Worm (Caenorhabditis elegans) whole organism, L4 larva: ENCODE data around the gene str-114.
A peak's percentile ranks its signal among the peaks of the same experiment; 100 is the strongest.

Experiments
- F10B5.3 ChIP-seq: sonication (generic microtip); optimal IDR thresholded peaks from 2 replicates; lab custom pipeline; 2016; ENCODE audit warnings: mild to moderate bottlenecking, missing genetic modification characterization, missing compliant biosample characterization
- F26F4.8 ChIP-seq: fragments of 200-800 bp; sonication (Bioruptor generic); conservative IDR thresholded peaks from 2 replicates; pipeline ENCODE4 v1.3.6; 2022; ENCODE audit warnings: missing genetic modification characterization, missing compliant biosample characterization
- T26A8.4 ChIP-seq: fragments of 200-800 bp; sonication (Bioruptor generic); IDR thresholded peaks from 2 replicates; pipeline ENCODE4 v1.3.6; 2022; ENCODE audit warnings: missing genetic modification characterization, missing compliant biosample characterization
- Y75B8A.6 ChIP-seq: fragments of 200-800 bp; sonication (Bioruptor generic); IDR thresholded peaks from 2 replicates; pipeline ENCODE4 v1.3.6; 2022; ENCODE audit warnings: missing genetic modification reagents, missing genetic modification characterization, missing compliant biosample characterization
- ZK337.2 ChIP-seq: fragments of 200-800 bp; sonication (Bioruptor generic); IDR thresholded peaks from 2 replicates; pipeline ENCODE4 v1.3.6; 2022; ENCODE audit warnings: missing genetic modification reagents, missing genetic modification characterization, missing compliant biosample characterization
- aha-1 ChIP-seq: fragments of 150-350 bp; peaks from one replicate; lab custom pipeline; 2014; ENCODE audit warnings: missing biosample characterization, missing genetic modification characterization
- arid-1 ChIP-seq: fragments of 200-800 bp; sonication (Bioruptor generic); conservative IDR thresholded peaks from 2 replicates; pipeline ENCODE4 v1.3.6; 2022; ENCODE audit warnings: missing genetic modification reagents, missing genetic modification characterization, missing compliant biosample characterization
- ceh-20 ChIP-seq: fragments of 200-800 bp; sonication (Bioruptor generic); IDR thresholded peaks from 2 replicates; pipeline ENCODE4 v1.3.6; 2022; ENCODE audit warnings: missing genetic modification reagents, missing genetic modification characterization, missing compliant biosample characterization
- ceh-62 ChIP-seq: sonication (generic microtip); optimal IDR thresholded peaks from 2 replicates; lab custom pipeline; 2017; ENCODE audit warnings: missing biosample characterization, missing genetic modification characterization
- ces-1 ChIP-seq: fragments of 150-350 bp; sonication (generic microtip); optimal IDR thresholded peaks from 4 replicates; lab custom pipeline; 2014; ENCODE audit warnings: missing biosample characterization, missing genetic modification reagents, missing genetic modification characterization
- cey-2 ChIP-seq: sonication (generic microtip); optimal IDR thresholded peaks from 3 replicates; lab custom pipeline; 2017; ENCODE audit warnings: missing genetic modification characterization, mild to moderate bottlenecking, missing compliant biosample characterization, antibody characterized with exemption, borderline replicate concordance; ENCODE audit not compliant: insufficient read depth
- daf-12 ChIP-seq: fragments of 150-350 bp; optimal IDR thresholded peaks from 2 replicates; lab custom pipeline; 2014; ENCODE audit warnings: missing biosample characterization, missing genetic modification reagents, missing genetic modification characterization
- daf-16 ChIP-seq, 3 experiments: sonication (generic microtip); optimal IDR thresholded peaks; 2 replicates each; lab custom pipeline; 2016 to 2017; ENCODE audit warnings: missing genetic modification characterization in 3 of 3, missing genetic modification reagents in 3 of 3, mild to moderate bottlenecking in 2 of 3, missing compliant biosample characterization in 2 of 3, missing biosample characterization in 1 of 3, moderate library complexity in 1 of 3
- daf-19 ChIP-seq: fragments of 200-800 bp; sonication (Bioruptor generic); conservative IDR thresholded peaks from 2 replicates; pipeline ENCODE4 v1.3.6; 2022; ENCODE audit warnings: missing genetic modification characterization, missing compliant biosample characterization
- dpl-1 ChIP-seq: fragments of 150-350 bp; optimal IDR thresholded peaks from 2 replicates; lab custom pipeline; 2014; ENCODE audit warnings: missing biosample characterization, missing genetic modification reagents, missing genetic modification characterization
- egl-27 ChIP-seq: sonication (generic microtip); optimal IDR thresholded peaks from 3 replicates; lab custom pipeline; 2017; ENCODE audit warnings: missing biosample characterization, missing genetic modification reagents, missing genetic modification characterization
- egl-43 ChIP-seq: fragments of 200-800 bp; sonication (Bioruptor generic); IDR thresholded peaks from 2 replicates; pipeline ENCODE4 v1.3.6; 2022; ENCODE audit warnings: missing genetic modification reagents, missing genetic modification characterization, missing compliant biosample characterization
- fos-1 ChIP-seq: fragments of 150-350 bp; optimal IDR thresholded peaks from 2 replicates; lab custom pipeline; 2014; ENCODE audit warnings: missing biosample characterization, missing genetic modification characterization
- hif-1 ChIP-seq, 2 experiments: sonication (generic microtip); optimal IDR thresholded peaks; 2 replicates each; lab custom pipeline; 2016 to 2017; ENCODE audit warnings: missing compliant biosample characterization in 2 of 2, missing genetic modification characterization in 2 of 2, missing genetic modification reagents in 2 of 2, missing genotype in 2 of 2, mild to moderate bottlenecking in 1 of 2
- hmg-1.1 ChIP-seq: fragments of 200-800 bp; sonication (Bioruptor generic); IDR thresholded peaks from 2 replicates; pipeline ENCODE4 v1.3.6; 2022; ENCODE audit warnings: missing genetic modification reagents, missing genetic modification characterization, missing compliant biosample characterization
- lin-39 ChIP-seq: fragments of 150-350 bp; optimal IDR thresholded peaks from 2 replicates; lab custom pipeline; 2014; ENCODE audit warnings: missing biosample characterization, missing genetic modification reagents, missing genetic modification characterization
- lsy-2 ChIP-seq, 2 experiments: fragments of 150-350 bp in 1 of 2; sonication (generic microtip) in 1 of 2; optimal IDR thresholded peaks; 2 replicates each; lab custom pipeline; 2014 to 2017; ENCODE audit warnings: missing biosample characterization in 2 of 2, missing genetic modification characterization in 2 of 2
- madf-5 ChIP-seq, 2 experiments: fragments of 200-800 bp; sonication (Bioruptor generic); IDR thresholded peaks; 2 replicates each; pipeline ENCODE4 v1.3.6; 2022; ENCODE audit warnings: missing compliant biosample characterization in 2 of 2, missing genetic modification characterization in 2 of 2
- madf-9 ChIP-seq: fragments of 200-800 bp; sonication (Bioruptor generic); conservative IDR thresholded peaks from 2 replicates; pipeline ENCODE4 v1.3.6; 2022; ENCODE audit warnings: missing genetic modification reagents, missing genetic modification characterization, missing compliant biosample characterization
- mep-1 ChIP-seq: fragments of 150-350 bp; sonication (generic microtip); optimal IDR thresholded peaks from 3 replicates; lab custom pipeline; 2014; ENCODE audit warnings: missing biosample characterization, missing genetic modification characterization
- mxl-2 ChIP-seq: fragments of 200-800 bp; sonication (Bioruptor generic); conservative IDR thresholded peaks from 2 replicates; pipeline ENCODE4 v1.3.6; 2022; ENCODE audit warnings: missing genetic modification reagents, missing genetic modification characterization, missing compliant biosample characterization
- nhr-10 ChIP-seq: fragments of 150-350 bp; optimal IDR thresholded peaks from 2 replicates; lab custom pipeline; 2014; ENCODE audit warnings: missing biosample characterization, missing genetic modification characterization
- nhr-111 ChIP-seq: fragments of 200-800 bp; sonication (Bioruptor generic); optimal IDR thresholded peaks from 2 replicates; lab custom pipeline; 2018; ENCODE audit warnings: mild to moderate bottlenecking, missing genetic modification characterization, missing compliant biosample characterization
- nhr-76 ChIP-seq: fragments of 150-350 bp; optimal IDR thresholded peaks from 2 replicates; lab custom pipeline; 2014; ENCODE audit warnings: missing biosample characterization, missing genetic modification characterization
- nhr-77 ChIP-seq: fragments of 150-350 bp; optimal IDR thresholded peaks from 2 replicates; lab custom pipeline; 2014; ENCODE audit warnings: missing biosample characterization, missing genetic modification characterization
- pha-4 ChIP-seq, 2 experiments: fragments of 150-350 bp in 1 of 2; fragments of 200-800 bp in 1 of 2; sonication (Bioruptor generic) in 1 of 2; IDR thresholded peaks in 1 of 2; optimal IDR thresholded peaks in 1 of 2; 2 replicates each; pipeline versions ENCODE4 v1.3.6 to Lab custom; 2014 to 2022; ENCODE audit warnings: missing genetic modification characterization in 2 of 2, missing genetic modification reagents in 2 of 2, missing biosample characterization in 1 of 2, missing compliant biosample characterization in 1 of 2
- php-3 ChIP-seq: fragments of 200-800 bp; sonication (Bioruptor generic); IDR thresholded peaks from 2 replicates; pipeline ENCODE4 v1.3.6; 2022; ENCODE audit warnings: missing genetic modification reagents, missing genetic modification characterization, missing compliant biosample characterization
- set-16 ChIP-seq: fragments of 200-800 bp; sonication (Bioruptor generic); IDR thresholded peaks from 2 replicates; pipeline ENCODE4 v1.3.6; 2022; ENCODE audit warnings: missing genetic modification reagents, missing genetic modification characterization, missing compliant biosample characterization
- snpc-1.2 ChIP-seq: fragments of 200-800 bp; sonication (Bioruptor generic); IDR thresholded peaks from 2 replicates; pipeline ENCODE4 v1.3.6; 2022; ENCODE audit warnings: missing genetic modification reagents, missing genetic modification characterization, missing compliant biosample characterization
- spr-1 ChIP-seq: sonication (generic microtip); optimal IDR thresholded peaks from 2 replicates; lab custom pipeline; 2016; ENCODE audit warnings: mild to moderate bottlenecking, missing genetic modification characterization, missing compliant biosample characterization
- spr-3 ChIP-seq: fragments of 200-800 bp; sonication (Bioruptor generic); optimal IDR thresholded peaks from 2 replicates; lab custom pipeline; 2018; ENCODE audit warnings: mild to moderate bottlenecking, missing genetic modification characterization, missing compliant biosample characterization
- tra-1 ChIP-seq: fragments of 200-800 bp; sonication (Bioruptor generic); IDR thresholded peaks from 2 replicates; pipeline ENCODE4 v1.3.6; 2022; ENCODE audit warnings: missing genetic modification reagents, missing genetic modification characterization, missing compliant biosample characterization
- unc-130 ChIP-seq: sonication (generic microtip); optimal IDR thresholded peaks from 2 replicates; lab custom pipeline; 2016; ENCODE audit warnings: missing genetic modification reagents, missing genetic modification characterization, missing compliant biosample characterization
- unc-62 ChIP-seq, 3 experiments: fragments of 150-350 bp in 1 of 3; sonication (generic microtip); optimal IDR thresholded peaks in 2 of 3; peaks in 1 of 3; 1 replicate in 1 of 3; 2 replicates in 2 of 3; lab custom pipeline; 2014 to 2017; ENCODE audit warnings: missing biosample characterization in 3 of 3, missing genetic modification characterization in 3 of 3, missing genetic modification reagents in 3 of 3, missing genotype in 1 of 3
- zfp-2 ChIP-seq: sonication (generic microtip); optimal IDR thresholded peaks from 2 replicates; lab custom pipeline; 2016; ENCODE audit warnings: mild to moderate bottlenecking, missing genetic modification characterization, missing compliant biosample characterization
- zip-2 ChIP-seq: fragments of 150-350 bp; optimal IDR thresholded peaks from 2 replicates; lab custom pipeline; 2014; ENCODE audit warnings: missing biosample characterization, missing genetic modification characterization

The str-114 gene

ce11 chrV:3697071-3697470 is 47.5 kb downstream of the str-114 start (continued):
- TF ChIP-seq spr-1 (tag; lab: Kevin White, UChicago) (no peak), spr-3 (GFP tag; lab: Kevin White, UChicago) (no peak), nhr-111 (GFP tag; lab: Kevin White, UChicago) (no peak), aha-1 (tag; lab: Kevin White, UChicago) (peak; percentile 0), zip-2 (no peak), cey-2 (no peak), F26F4.8 (GFP tag; lab: Robert Waterston, UW) (no peak), daf-19 (GFP tag; lab: Robert Waterston, UW) (no peak), ZK337.2 (GFP tag; lab: Robert Waterston, UW) (no peak), lsy-2 (tag; optimal IDR thresholded peaks at IDR 0.05; lab: Kevin White, UChicago) (peak in 1 of 2 experiments; percentile 61), fos-1 (tag; lab: Kevin White, UChicago) (no peak), madf-5 (GFP tag; IDR thresholded peaks at IDR 0.05; lab: Robert Waterston, UW) (no peak), zfp-2 (tag; lab: Kevin White, UChicago) (no peak), F10B5.3 (tag; lab: Kevin White, UChicago) (no peak), php-3 (GFP tag; lab: Robert Waterston, UW) (peak; percentile 76), egl-43 (GFP tag; lab: Robert Waterston, UW) (no peak), daf-16 (GFP tag; optimal IDR thresholded peaks at IDR 0.05; lab: Kevin White, UChicago) (peak in 1 of 2 experiments; percentile 87), daf-16 (tag; optimal IDR thresholded peaks at IDR 0.05; lab: Kevin White, UChicago) (peak; percentile 95), ceh-62 (tag; lab: Kevin White, UChicago) (no peak), T26A8.4 (no peak), madf-9 (no peak), Y75B8A.6 (GFP tag; lab: Robert Waterston, UW) (no peak), hif-1 (tag; optimal IDR thresholded peaks at IDR 0.05; lab: Kevin White, UChicago) (peak in 1 of 2 experiments; percentile 36), mep-1 (peak; percentile 49), daf-12 (tag; lab: Kevin White, UChicago) (no peak), ceh-20 (GFP tag; lab: Robert Waterston, UW) (no peak), nhr-10 (tag; lab: Kevin White, UChicago) (no peak), nhr-77 (tag; lab: Kevin White, UChicago) (peak; percentile 73), egl-27 (tag; lab: Kevin White, UChicago) (no peak), arid-1 (no peak), lin-39 (tag; lab: Kevin White, UChicago) (no peak), mxl-2 (GFP tag; lab: Robert Waterston, UW) (no peak), pha-4 (GFP tag; IDR thresholded peaks at IDR 0.05; lab: Robert Waterston, UW) (no peak), pha-4 (tag; optimal IDR thresholded peaks at IDR 0.05; lab: Kevin White, UChicago) (no peak), unc-130 (GFP tag; lab: Kevin White, UChicago) (no peak), tra-1 (GFP tag; lab: Robert Waterston, UW) (peak; percentile 70; the same call in 1 of the 2 replicates)

- TF ChIP-seq dpl-1 = no peak
- TF ChIP-seq aha-1 (tag; lab: Kevin White, UChicago) = peak; percentile 39
- no peak for TF ChIP-seq ces-1 (GFP tag; lab: Kevin White, UChicago)
- no peak for TF ChIP-seq hmg-1.1 (GFP tag; lab: Robert Waterston, UW)
- peak in 1 of 2 experiments; percentile 95 for TF ChIP-seq unc-62 (GFP tag; optimal IDR thresholded peaks at IDR 0.05 in 1 of 2; lab: Kevin White, UChicago)
- no peak for TF ChIP-seq unc-62 (tag; optimal IDR thresholded peaks at IDR 0.05; lab: Kevin White, UChicago)
- TF ChIP-seq set-16 (GFP tag; lab: Robert Waterston, UW) = no peak; the same call in 1 of the 2 replicates
- TF ChIP-seq snpc-1.2 (GFP tag; lab: Robert Waterston, UW) = no peak
- no peak for TF ChIP-seq nhr-76 (tag; lab: Kevin White, UChicago)
- TF ChIP-seq, all 104 proteins: peak for 2
These were observed 48.9 kb downstream of the str-114 start for ce11 chrV:3698497-3698896.
